Worm (Caenorhabditis elegans): ENCODE results near the gene scl-14.

- no peak for TF ChIP-seq elt-1 (tag; optimal IDR thresholded peaks at IDR 0.05; ENCODE audit: borderline replicate concordance, insufficient read depth)
- no peak for TF ChIP-seq lsy-2 (tag; optimal IDR thresholded peaks at IDR 0.05)
These were observed 38.8 kb downstream of the scl-14 start, which contains the start of gene ced-3 for ce11 chrIV:13204037-13204436.

All from whole organism, mixed stage, embryonic.